Fruit fly (Drosophila melanogaster): ENCODE results near the gene CG11668.
A peak's percentile ranks its signal among the peaks of the same experiment; 100 is the strongest.

dm6 chr3R:13018284-13018900 lies 19.8 kb upstream of the CG11668 start:
- TF ChIP-seq kay (GFP tag; ENCODE audit: borderline replicate concordance) = no peak
- no peak for TF ChIP-seq CG7045 (GFP tag; optimal IDR thresholded peaks at IDR 0.05)
- peak; percentile 42 for TF ChIP-seq cic (GFP tag; optimal IDR thresholded peaks at IDR 0.05)
- TF ChIP-seq toe (GFP tag; optimal IDR thresholded peaks at IDR 0.05) = no peak
- TF ChIP-seq CG14711 (tag; optimal IDR thresholded peaks at IDR 0.05) = no peak
- no peak for TF ChIP-seq CG12768 (GFP tag; optimal IDR thresholded peaks at IDR 0.05)
- peak; percentile 36 for TF ChIP-seq Mnt (GFP tag; optimal IDR thresholded peaks at IDR 0.05)

Measured in whole organism, adult.